Worm (Caenorhabditis elegans) whole organism, mixed stage, embryonic: ENCODE measurements around the gene sre-47.

Experiments
- M03D4.4 ChIP-seq: sonication (generic microtip); optimal IDR thresholded peaks from 2 replicates; lab custom pipeline; 2017; ENCODE audit warnings: mild to moderate bottlenecking, missing genetic modification characterization, missing compliant biosample characterization
- bed-3 ChIP-seq: fragments of 200-800 bp; sonication (Bioruptor generic); optimal IDR thresholded peaks from 3 replicates; lab custom pipeline; 2018; ENCODE audit warnings: mild to moderate bottlenecking, missing genetic modification characterization, moderate library complexity, missing compliant biosample characterization
- ceh-39 ChIP-seq: fragments of 150-350 bp; optimal IDR thresholded peaks from 2 replicates; lab custom pipeline; 2014; ENCODE audit warnings: missing biosample characterization, missing genetic modification characterization
- ceh-43 ChIP-seq: fragments of 200-800 bp; sonication (Bioruptor generic); optimal IDR thresholded peaks from 2 replicates; lab custom pipeline; 2018; ENCODE audit warnings: mild to moderate bottlenecking, missing genetic modification characterization, moderate library complexity, missing compliant biosample characterization
- ceh-83 ChIP-seq: fragments of 200-800 bp; sonication (Bioruptor generic); optimal IDR thresholded peaks from 2 replicates; lab custom pipeline; 2018; ENCODE audit warnings: mild to moderate bottlenecking, missing genetic modification characterization, missing compliant biosample characterization
- ces-1 ChIP-seq: fragments of 150-350 bp; optimal IDR thresholded peaks from 2 replicates; lab custom pipeline; 2014; ENCODE audit warnings: missing biosample characterization, missing genetic modification reagents, missing genetic modification characterization
- cnd-1 ChIP-seq: fragments of 200-800 bp; sonication (Bioruptor generic); optimal IDR thresholded peaks from 2 replicates; lab custom pipeline; 2018; ENCODE audit warnings: mild to moderate bottlenecking, missing genetic modification characterization, missing compliant biosample characterization
- drap-1 ChIP-seq: fragments of 200-800 bp; sonication (Bioruptor generic); optimal IDR thresholded peaks from 3 replicates; lab custom pipeline; 2018; ENCODE audit warnings: mild to moderate bottlenecking, missing genetic modification characterization, missing compliant biosample characterization
- elt-1 ChIP-seq: sonication (generic microtip); optimal IDR thresholded peaks from 2 replicates; lab custom pipeline; 2017; ENCODE audit warnings: missing genetic modification characterization, mild to moderate bottlenecking, missing compliant biosample characterization, antibody characterized with exemption, moderate library complexity, borderline replicate concordance; ENCODE audit not compliant: insufficient read depth
- elt-3 ChIP-seq: fragments of 150-350 bp; optimal IDR thresholded peaks from 2 replicates; lab custom pipeline; 2014; ENCODE audit warnings: missing biosample characterization, missing genetic modification characterization
- flh-1 ChIP-seq: fragments of 200-800 bp; sonication (Bioruptor generic); optimal IDR thresholded peaks from 2 replicates; lab custom pipeline; 2018; ENCODE audit warnings: mild to moderate bottlenecking, missing genetic modification characterization, moderate library complexity, missing compliant biosample characterization
- hlh-1 ChIP-seq: fragments of 150-350 bp; optimal IDR thresholded peaks from 2 replicates; lab custom pipeline; 2014; ENCODE audit warnings: missing biosample characterization, missing genetic modification reagents, missing genetic modification characterization
- lin-13 ChIP-seq: fragments of 150-350 bp; optimal IDR thresholded peaks from 2 replicates; lab custom pipeline; 2014; ENCODE audit warnings: missing biosample characterization, missing genetic modification characterization
- lin-32 ChIP-seq: fragments of 200-800 bp; sonication (Bioruptor generic); optimal IDR thresholded peaks from 2 replicates; lab custom pipeline; 2018; ENCODE audit warnings: mild to moderate bottlenecking, missing genetic modification characterization, missing compliant biosample characterization
- lsy-2 ChIP-seq: fragments of 150-350 bp; optimal IDR thresholded peaks from 2 replicates; lab custom pipeline; 2014; ENCODE audit warnings: missing biosample characterization, missing genetic modification characterization
- mab-5 ChIP-seq: fragments of 150-350 bp; optimal IDR thresholded peaks from 2 replicates; lab custom pipeline; 2014; ENCODE audit warnings: missing biosample characterization, missing genetic modification characterization
- mep-1 ChIP-seq: fragments of 150-350 bp; optimal IDR thresholded peaks from 2 replicates; lab custom pipeline; 2017; ENCODE audit warnings: missing biosample characterization, missing genetic modification reagents, missing genetic modification characterization, inconsistent platforms
- mls-2 ChIP-seq: sonication (generic microtip); optimal IDR thresholded peaks from 2 replicates; lab custom pipeline; 2016; ENCODE audit warnings: mild to moderate bottlenecking, missing genetic modification characterization, moderate library complexity, missing compliant biosample characterization
- nhr-12 ChIP-seq: fragments of 150-350 bp; optimal IDR thresholded peaks from 2 replicates; lab custom pipeline; 2014; ENCODE audit warnings: missing biosample characterization, missing genetic modification characterization
- nhr-2 ChIP-seq: fragments of 150-350 bp; optimal IDR thresholded peaks from 2 replicates; lab custom pipeline; 2014; ENCODE audit warnings: missing biosample characterization, missing genetic modification characterization
- nhr-237 ChIP-seq: fragments of 150-350 bp; optimal IDR thresholded peaks from 2 replicates; lab custom pipeline; 2014; ENCODE audit warnings: missing biosample characterization, missing genetic modification characterization
- nhr-28 ChIP-seq: fragments of 150-350 bp; optimal IDR thresholded peaks from 2 replicates; lab custom pipeline; 2014; ENCODE audit warnings: missing biosample characterization, missing genetic modification characterization
- nhr-76 ChIP-seq: sonication (generic microtip); optimal IDR thresholded peaks from 2 replicates; lab custom pipeline; 2017; ENCODE audit warnings: missing biosample characterization, missing genetic modification characterization
- pha-4 ChIP-seq: fragments of 150-350 bp; optimal IDR thresholded peaks from 2 replicates; lab custom pipeline; 2018; ENCODE audit warnings: missing biosample characterization, missing genetic modification reagents, missing genetic modification characterization
- snpc-4 ChIP-seq: fragments of 150-350 bp; optimal IDR thresholded peaks from 2 replicates; lab custom pipeline; 2014; ENCODE audit warnings: missing biosample characterization, missing genetic modification characterization
- sptf-1 ChIP-seq: sonication (generic microtip); optimal IDR thresholded peaks from 2 replicates; lab custom pipeline; 2017; ENCODE audit warnings: mild to moderate bottlenecking, missing genetic modification characterization, moderate library complexity, missing compliant biosample characterization
- tbx-8 ChIP-seq: fragments of 200-800 bp; sonication (Bioruptor generic); optimal IDR thresholded peaks from 2 replicates; lab custom pipeline; 2018; ENCODE audit warnings: mild to moderate bottlenecking, missing genetic modification characterization, moderate library complexity, missing compliant biosample characterization
- unc-120 ChIP-seq: sonication (generic microtip); optimal IDR thresholded peaks from 2 replicates; lab custom pipeline; 2017; ENCODE audit warnings: missing genetic modification characterization, missing compliant biosample characterization; ENCODE audit not compliant: poor library complexity, severe bottlenecking
- unc-39 ChIP-seq: fragments of 150-350 bp; optimal IDR thresholded peaks from 2 replicates; lab custom pipeline; 2014; ENCODE audit warnings: missing biosample characterization, missing genetic modification characterization
- unc-62 ChIP-seq: fragments of 150-350 bp; optimal IDR thresholded peaks from 2 replicates; lab custom pipeline; 2014; ENCODE audit warnings: missing biosample characterization, missing genetic modification reagents, missing genetic modification characterization
- ztf-11 ChIP-seq: fragments of 150-350 bp; optimal IDR thresholded peaks from 2 replicates; lab custom pipeline; 2014; ENCODE audit warnings: missing biosample characterization, missing genetic modification characterization

sre-47 gene

ce11 chrII:13974136-13974535, 10.3 kb downstream of the sre-47 start:
- no peak for TF ChIP-seq nhr-12
- TF ChIP-seq drap-1, result no peak
- TF ChIP-seq lsy-2 (tag; lab: Kevin White, UChicago), result no peak
- no peak for TF ChIP-seq bed-3 (GFP tag; lab: Kevin White, UChicago)
- no peak for TF ChIP-seq tbx-8
- TF ChIP-seq ceh-39 (tag; lab: Kevin White, UChicago), result no peak
- no peak for TF ChIP-seq ceh-43 (GFP tag; lab: Kevin White, UChicago)
- no peak for TF ChIP-seq cnd-1 (tag; lab: Kevin White, UChicago)
- no peak for TF ChIP-seq mep-1 (tag; lab: Kevin White, UChicago)
- no peak for TF ChIP-seq M03D4.4
- no peak for TF ChIP-seq sptf-1
- no peak for TF ChIP-seq snpc-4 (tag; lab: Kevin White, UChicago)
- no peak for TF ChIP-seq pha-4 (tag; lab: Kevin White, UChicago)
- TF ChIP-seq mls-2, result no peak
- no peak for TF ChIP-seq elt-3 (tag; lab: Kevin White, UChicago)

ce11 chrII:13973514-13973913, 10.9 kb downstream of the sre-47 start, which contains the start of gene Y39G8B.1:
Gene Y39G8B.1 (minus strand): TSS chrII:13973812.
- no peak for TF ChIP-seq snpc-4 (tag; lab: Kevin White, UChicago)
- TF ChIP-seq ceh-39 (tag; lab: Kevin White, UChicago), result peak; percentile 10
- TF ChIP-seq nhr-2 (tag; lab: Kevin White, UChicago), result peak; percentile 35
- TF ChIP-seq ces-1 (GFP tag; lab: Kevin White, UChicago), result peak; percentile 46

- TF ChIP-seq lin-13 (tag; lab: Kevin White, UChicago), result no peak
- TF ChIP-seq hlh-1 (tag; lab: Kevin White, UChicago), result no peak
- no peak for TF ChIP-seq pha-4 (tag; lab: Kevin White, UChicago)
- TF ChIP-seq elt-3 (tag; lab: Kevin White, UChicago), result no peak
- no peak for TF ChIP-seq lin-32 (GFP tag; lab: Kevin White, UChicago)
- no peak for TF ChIP-seq unc-120 (tag; lab: Kevin White, UChicago)
- TF ChIP-seq drap-1, result no peak
- TF ChIP-seq cnd-1 (tag; lab: Kevin White, UChicago), result no peak
- no peak for TF ChIP-seq sptf-1
- TF ChIP-seq flh-1 (GFP tag; lab: Kevin White, UChicago), result no peak
- no peak for TF ChIP-seq nhr-76
- no peak for TF ChIP-seq nhr-237 (tag; lab: Kevin White, UChicago)
- TF ChIP-seq tbx-8, result no peak
- TF ChIP-seq ztf-11 (tag; lab: Kevin White, UChicago), result no peak
- no peak for TF ChIP-seq mab-5
- TF ChIP-seq nhr-2 (tag; lab: Kevin White, UChicago), result no peak
Measured at ce11 chrII:13972199-13972598, 12.3 kb downstream of the sre-47 start.

ce11 chrII:13968979-13969378, 15.5 kb downstream of the sre-47 start, which contains the start of gene sre-43:
Gene sre-43 (minus strand): TSS chrII:13969079.
- no peak for TF ChIP-seq unc-39 (tag; lab: Kevin White, UChicago)
- TF ChIP-seq nhr-237 (tag; lab: Kevin White, UChicago), result no peak
- TF ChIP-seq unc-62 (GFP tag; lab: Kevin White, UChicago), result no peak

ce11 chrII:13966242-13966641, 18.2 kb downstream of the sre-47 start, which contains the start of gene W07G1.7:
Gene W07G1.7 (minus strand): TSS chrII:13966342.
- TF ChIP-seq elt-3 (tag; lab: Kevin White, UChicago) (no peak), flh-1 (GFP tag; lab: Kevin White, UChicago) (no peak), snpc-4 (tag; lab: Kevin White, UChicago) (no peak), M03D4.4 (no peak), mep-1 (tag; lab: Kevin White, UChicago) (no peak), nhr-2 (tag; lab: Kevin White, UChicago) (no peak), ceh-39 (tag; lab: Kevin White, UChicago) (no peak), mab-5 (no peak), elt-1 (tag; lab: Kevin White, UChicago) (no peak)

ce11 chrII:13964325-13964724, 20.1 kb downstream of the sre-47 start:
- TF ChIP-seq nhr-28 (tag; lab: Kevin White, UChicago), result no peak
- no peak for TF ChIP-seq M03D4.4
- TF ChIP-seq mep-1 (tag; lab: Kevin White, UChicago), result no peak
- no peak for TF ChIP-seq lsy-2 (tag; lab: Kevin White, UChicago)
- TF ChIP-seq mls-2, result no peak
- TF ChIP-seq nhr-237 (tag; lab: Kevin White, UChicago), result no peak
- no peak for TF ChIP-seq ceh-83 (GFP tag; lab: Kevin White, UChicago)
- TF ChIP-seq pha-4 (tag; lab: Kevin White, UChicago), result no peak
